Worm (Caenorhabditis elegans) whole organism, L2 larva: ENCODE measurements around the gene C45G9.8.

Experiments used
- alr-1 ChIP-seq: fragments of 150-350 bp; optimal IDR thresholded peaks from 2 replicates; lab custom pipeline; 2014; ENCODE audit warnings: missing biosample characterization, missing genetic modification characterization
- ama-1 ChIP-seq: fragments of 150-350 bp; optimal IDR thresholded peaks from 2 replicates; lab custom pipeline; 2018; ENCODE audit warnings: inconsistent platforms
- blmp-1 ChIP-seq: sonication (generic microtip); optimal IDR thresholded peaks from 2 replicates; lab custom pipeline; 2017; ENCODE audit warnings: missing genetic modification characterization, mild to moderate bottlenecking, missing compliant biosample characterization, antibody characterized with exemption, moderate library complexity; ENCODE audit not compliant: insufficient read depth
- fos-1 ChIP-seq: fragments of 150-350 bp; optimal IDR thresholded peaks from 2 replicates; lab custom pipeline; 2014; ENCODE audit warnings: missing biosample characterization, missing genetic modification characterization
- lin-11 ChIP-seq: fragments of 150-350 bp; sonication (generic microtip); optimal IDR thresholded peaks from 2 replicates; lab custom pipeline; 2014; ENCODE audit warnings: missing biosample characterization, missing genetic modification characterization, inconsistent platforms, mixed read lengths
- lin-39 ChIP-seq: fragments of 150-350 bp; optimal IDR thresholded peaks from 2 replicates; lab custom pipeline; 2014; ENCODE audit warnings: missing biosample characterization, missing genetic modification reagents, missing genetic modification characterization
- mdl-1 ChIP-seq, 2 experiments: fragments of 150-350 bp in 1 of 2; sonication (generic microtip) in 1 of 2; optimal IDR thresholded peaks; 2 replicates each; lab custom pipeline; 2017; ENCODE audit warnings: missing biosample characterization in 2 of 2, missing genetic modification characterization in 2 of 2
- nhr-11 ChIP-seq: fragments of 150-350 bp; optimal IDR thresholded peaks from 2 replicates; lab custom pipeline; 2014; ENCODE audit warnings: missing biosample characterization, missing genetic modification characterization
- snpc-4 ChIP-seq: fragments of 150-350 bp; optimal IDR thresholded peaks from 2 replicates; lab custom pipeline; 2014; ENCODE audit warnings: missing biosample characterization, missing genetic modification characterization
- unc-39 ChIP-seq: fragments of 150-350 bp; optimal IDR thresholded peaks from 2 replicates; lab custom pipeline; 2014; ENCODE audit warnings: missing biosample characterization, missing genetic modification characterization
- unc-62 ChIP-seq: fragments of 150-350 bp; optimal IDR thresholded peaks from 2 replicates; lab custom pipeline; 2014; ENCODE audit warnings: missing biosample characterization, missing genetic modification reagents, missing genetic modification characterization
- ztf-4 ChIP-seq: fragments of 150-350 bp; optimal IDR thresholded peaks from 2 replicates; lab custom pipeline; 2014; ENCODE audit warnings: missing biosample characterization, missing genetic modification characterization

- TF ChIP-seq lin-39 (tag; lab: Kevin White, UChicago) (no peak), lin-11 (tag; lab: Kevin White, UChicago) (no peak), blmp-1 (tag; lab: Kevin White, UChicago) (no peak), snpc-4 (tag; lab: Kevin White, UChicago) (no peak), ztf-4 (tag; lab: Kevin White, UChicago) (no peak), mdl-1 (tag; optimal IDR thresholded peaks at IDR 0.05; lab: Kevin White, UChicago) (no peak), ama-1 (lab: Kevin White, UChicago) (no peak), fos-1 (no peak), unc-39 (tag; lab: Kevin White, UChicago) (no peak), nhr-11 (tag; lab: Kevin White, UChicago) (no peak), unc-62 (no peak), alr-1 (tag; lab: Kevin White, UChicago) (no peak)
Observed at ce11 chrIII:5006881-5007280, 46.6 kb downstream of the C45G9.8 start, which contains the start of gene R144.12.
